Fruit fly (Drosophila melanogaster): ENCODE data around the gene CG9514.

- TF ChIP-seq CG12605 (GFP tag; IDR thresholded peaks at IDR 0.05), result no peak
- TF ChIP-seq gl (tag; optimal IDR thresholded peaks at IDR 0.05), result no peak
- TF ChIP-seq CG13204 (GFP tag; optimal IDR thresholded peaks at IDR 0.05), result no peak
- no peak for TF ChIP-seq Pif1B (GFP tag; optimal IDR thresholded peaks at IDR 0.05)
- 0 out of 2 replicates have a peak, but pooled peaks have one; percentile 51 for TF ChIP-seq CG32121 (GFP tag; IDR thresholded peaks at IDR 0.05)
- no peak for TF ChIP-seq EcR (GFP tag; optimal IDR thresholded peaks at IDR 0.05)
- no peak for TF ChIP-seq CG15710 (tag; optimal IDR thresholded peaks at IDR 0.05)
- TF ChIP-seq Ets98B (GFP tag; IDR thresholded peaks at IDR 0.05), result no peak
- no peak for TF ChIP-seq D1 (tag; optimal IDR thresholded peaks at IDR 0.05)
- TF ChIP-seq CG14655 (GFP tag; optimal IDR thresholded peaks at IDR 0.05), result peak; percentile 20
Measured at dm6 chrX:14897592-14897991, 901 bp upstream of the CG9514 start.
